Fruit fly (Drosophila melanogaster) whole organism, prepupa: ENCODE data around the gene Gdi.

Experiments
- CG15336 ChIP-seq: fragments of 200-800 bp; sonication (Bioruptor generic); IDR thresholded peaks from 2 replicates; pipeline ENCODE4 v1.3.6; 2022; ENCODE audit warnings: missing biosample characterization, missing genetic modification characterization
- CG3032 ChIP-seq: fragments of 200-800 bp; optimal IDR thresholded peaks from 2 replicates; lab custom pipeline; 2019; ENCODE audit warnings: missing biosample characterization, mild to moderate bottlenecking, missing genetic modification characterization, moderate library complexity
- CG6792 ChIP-seq: fragments of 200-800 bp; sonication (Bioruptor generic); optimal IDR thresholded peaks from 3 replicates; lab custom pipeline; 2016; ENCODE audit warnings: missing biosample characterization, missing genetic modification characterization
- CG6854 ChIP-seq: fragments of 200-800 bp; sonication (Bioruptor generic); optimal IDR thresholded peaks from 2 replicates; lab custom pipeline; 2017; ENCODE audit warnings: missing biosample characterization, mild to moderate bottlenecking, missing genetic modification characterization
- CG8632 ChIP-seq: fragments of 200-800 bp; sonication (Bioruptor generic); optimal IDR thresholded peaks from 3 replicates; lab custom pipeline; 2016; ENCODE audit warnings: missing biosample characterization, missing genetic modification characterization
- Eip75B ChIP-seq: fragments of 200-800 bp; sonication (Bioruptor generic); optimal IDR thresholded peaks from 3 replicates; lab custom pipeline; 2016; ENCODE audit warnings: missing biosample characterization, missing genetic modification characterization
- Met ChIP-seq: fragments of 200-800 bp; sonication (Bioruptor generic); optimal IDR thresholded peaks from 3 replicates; lab custom pipeline; 2016; ENCODE audit warnings: missing biosample characterization, missing genetic modification characterization
- Smox ChIP-seq: fragments of 200-800 bp; sonication (Bioruptor generic); optimal IDR thresholded peaks from 3 replicates; lab custom pipeline; 2016; ENCODE audit warnings: missing biosample characterization, missing genetic modification characterization
- Sox14 ChIP-seq: fragments of 200-800 bp; sonication (Bioruptor generic); optimal IDR thresholded peaks from 3 replicates; lab custom pipeline; 2016; ENCODE audit warnings: missing biosample characterization, missing genetic modification characterization
- achi ChIP-seq: fragments of 200-800 bp; sonication (Bioruptor generic); optimal IDR thresholded peaks from 3 replicates; lab custom pipeline; 2016; ENCODE audit warnings: missing biosample characterization, missing genetic modification characterization
- acj6 ChIP-seq: fragments of 200-800 bp; sonication (Bioruptor generic); optimal IDR thresholded peaks from 3 replicates; lab custom pipeline; 2016; ENCODE audit warnings: missing biosample characterization, missing genetic modification characterization
- cyc ChIP-seq: fragments of 200-800 bp; sonication (Bioruptor generic); optimal IDR thresholded peaks from 3 replicates; lab custom pipeline; 2016; ENCODE audit warnings: missing biosample characterization, missing genetic modification characterization
- eg ChIP-seq: fragments of 200-800 bp; sonication (Bioruptor generic); IDR thresholded peaks from 3 replicates; pipeline ENCODE4 v1.3.6; 2022; ENCODE audit warnings: missing biosample characterization, missing genetic modification characterization
- fd85E ChIP-seq: fragments of 200-800 bp; sonication (Bioruptor generic); optimal IDR thresholded peaks from 3 replicates; lab custom pipeline; 2016; ENCODE audit warnings: missing biosample characterization, missing genetic modification characterization
- lz ChIP-seq: fragments of 200-800 bp; sonication (Bioruptor generic); optimal IDR thresholded peaks from 3 replicates; lab custom pipeline; 2016; ENCODE audit warnings: missing biosample characterization, missing genetic modification characterization
- spab ChIP-seq: fragments of 200-800 bp; sonication (Bioruptor generic); optimal IDR thresholded peaks from 2 replicates; lab custom pipeline; 2017; ENCODE audit warnings: missing biosample characterization, mild to moderate bottlenecking, missing genetic modification characterization, missing genetic modification reagents

Gdi gene

dm6 chr2L:9442795-9443287 lies 51.8 kb downstream of the Gdi start:
- TF ChIP-seq acj6 (GFP tag; lab: Kevin White, UChicago): no peak
- TF ChIP-seq eg (GFP tag; lab: Robert Waterston, UW): no peak
- no peak for TF ChIP-seq CG6854
- TF ChIP-seq lz (GFP tag; lab: Kevin White, UChicago): no peak
- no peak for TF ChIP-seq CG3032 (tag; lab: Kevin White, UChicago)
- TF ChIP-seq Smox (GFP tag; lab: Kevin White, UChicago): no peak
- TF ChIP-seq achi (GFP tag; lab: Kevin White, UChicago): no peak
- no peak for TF ChIP-seq CG15336 (GFP tag; lab: Robert Waterston, UW)
- no peak for TF ChIP-seq CG8632 (GFP tag; lab: Kevin White, UChicago)
- no peak for TF ChIP-seq Met (GFP tag; lab: Kevin White, UChicago)
- no peak for TF ChIP-seq spab
- no peak for TF ChIP-seq cyc (GFP tag; lab: Kevin White, UChicago)
- no peak for TF ChIP-seq Sox14 (GFP tag; lab: Kevin White, UChicago)
- no peak for TF ChIP-seq fd85E
- TF ChIP-seq Eip75B: no peak
- TF ChIP-seq CG6792: no peak
